Worm (Caenorhabditis elegans): ENCODE measurements around the gene F11D11.3.

DNA sequence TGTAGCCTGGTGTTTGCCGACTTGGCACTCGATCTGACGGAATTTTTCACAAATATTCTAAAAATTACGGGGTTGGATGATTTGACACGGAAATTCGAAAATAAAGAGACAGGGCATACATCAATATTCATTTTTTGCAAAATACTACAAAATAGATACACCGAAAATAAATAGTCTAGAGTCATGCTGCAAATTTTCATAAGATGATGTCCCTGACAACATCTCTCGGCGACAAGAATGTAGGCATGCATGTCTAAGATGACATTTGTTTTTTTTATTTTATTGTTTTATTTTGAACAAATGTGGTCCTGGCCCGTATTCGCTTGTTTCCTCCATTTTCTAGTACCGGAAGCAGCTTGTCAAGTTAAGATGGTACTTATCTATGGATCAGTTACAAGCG is 11.3 kb upstream of the F11D11.3 start, which contains the start of gene clec-256:
- TF ChIP-seq bed-3 (GFP tag; optimal IDR thresholded peaks at IDR 0.05) = no peak
- TF ChIP-seq blmp-1 (tag; optimal IDR thresholded peaks at IDR 0.05) = no peak
- TF ChIP-seq snpc-4 (tag; optimal IDR thresholded peaks at IDR 0.05) = no peak
- TF ChIP-seq mab-5 (tag; optimal IDR thresholded peaks at IDR 0.05) = no peak
- TF ChIP-seq nhr-12 (tag; optimal IDR thresholded peaks at IDR 0.05) = no peak
- no peak for TF ChIP-seq nhr-2 (tag; optimal IDR thresholded peaks at IDR 0.05)
- no peak for TF ChIP-seq nhr-237 (tag; optimal IDR thresholded peaks at IDR 0.05)
- no peak for TF ChIP-seq ztf-11 (tag; optimal IDR thresholded peaks at IDR 0.05)
- TF ChIP-seq elt-3 (tag; optimal IDR thresholded peaks at IDR 0.05) = no peak
- TF ChIP-seq lin-13 (tag; optimal IDR thresholded peaks at IDR 0.05) = no peak
